Worm (Caenorhabditis elegans): ENCODE results near the gene prx-12.

- TF ChIP-seq aly-2 (tag; optimal IDR thresholded peaks at IDR 0.05) (no peak), skn-1 (tag; optimal IDR thresholded peaks at IDR 0.05) (no peak), fos-1 (tag; optimal IDR thresholded peaks at IDR 0.05) (no peak), zag-1 (tag; optimal IDR thresholded peaks at IDR 0.05) (no peak), unc-55 (GFP tag; optimal IDR thresholded peaks at IDR 0.05) (no peak), ZK546.5 (tag; optimal IDR thresholded peaks at IDR 0.05) (no peak)
These were observed 35.6 kb upstream of the prx-12 start, which contains the start of gene pgp-4 for ce11 chrX:11357516-11357915.

Data from whole organism, L2 larva.